Worm (Caenorhabditis elegans): ENCODE results near the gene F34H10.4.

DNA sequence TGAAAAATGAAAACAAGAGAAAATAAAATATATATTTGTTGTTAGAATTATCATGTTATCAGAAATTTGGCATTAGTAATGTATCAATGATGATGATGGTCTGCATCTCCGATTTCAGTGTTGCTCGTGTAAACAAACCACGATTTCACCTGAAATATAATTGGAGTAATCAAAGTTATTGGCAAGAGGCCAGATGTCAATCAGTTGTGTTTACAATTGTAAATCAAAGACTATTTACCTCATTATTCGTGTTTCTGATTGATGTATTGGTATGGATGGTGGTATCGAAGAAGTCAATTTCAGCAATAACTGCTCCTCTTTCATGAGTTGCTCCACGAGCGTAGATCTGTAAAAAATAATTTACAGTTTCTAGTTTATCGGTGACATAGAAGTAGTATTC, 27.7 kb downstream of the F34H10.4 start:
- TF ChIP-seq med-1 (GFP tag; optimal IDR thresholded peaks at IDR 0.05; ENCODE audit: insufficient read depth) = no peak
- TF ChIP-seq cog-1 (tag; optimal IDR thresholded peaks at IDR 0.05) = no peak
- no peak for TF ChIP-seq ref-1 (GFP tag; conservative IDR thresholded peaks at IDR 0.05)
- no peak for TF ChIP-seq ztf-23 (GFP tag; IDR thresholded peaks at IDR 0.05)
